Worm (Caenorhabditis elegans): Measurements from ENCODE around the gene ttb-1.

The ttb-1 gene

ce11 chrV:123513-123912, 33.1 kb upstream of the ttb-1 start:
- TF ChIP-seq skn-1 (tag; optimal IDR thresholded peaks at IDR 0.05) (peak; percentile 39), aha-1 (tag; optimal IDR thresholded peaks at IDR 0.05) (no peak), elt-2 (tag; optimal IDR thresholded peaks at IDR 0.05) (peak; percentile 13), nhr-71 (tag; optimal IDR thresholded peaks at IDR 0.05) (peak; percentile 5), fos-1 (tag; optimal IDR thresholded peaks at IDR 0.05) (no peak), unc-130 (tag; optimal IDR thresholded peaks at IDR 0.05) (no peak), snu-23 (GFP tag; optimal IDR thresholded peaks at IDR 0.05) (no peak), nhr-77 (tag; optimal IDR thresholded peaks at IDR 0.05) (no peak), lsy-2 (tag; optimal IDR thresholded peaks at IDR 0.05) (peak in 1 of 2 experiments; percentile 21), zip-4 (GFP tag; optimal IDR thresholded peaks at IDR 0.05) (peak; percentile 69)

- no peak for TF ChIP-seq lin-13 (GFP tag; optimal IDR thresholded peaks at IDR 0.05)
- no peak for TF ChIP-seq zip-4 (GFP tag; optimal IDR thresholded peaks at IDR 0.05)
- no peak for TF ChIP-seq efl-1 (optimal IDR thresholded peaks at IDR 0.05)
- peak in 1 of 2 experiments; percentile 75 for TF ChIP-seq efl-1 (GFP tag; optimal IDR thresholded peaks at IDR 0.05 in 1 of 2)
Observed at ce11 chrV:123915-124314, 32.7 kb upstream of the ttb-1 start.

ce11 chrV:126610-127009, 30.0 kb upstream of the ttb-1 start, which contains the start of gene W03F9.1:
W03F9.1 (minus strand) TSS chrV:126718.
- TF ChIP-seq hlh-17 (GFP tag; optimal IDR thresholded peaks at IDR 0.05; ENCODE audit: borderline replicate concordance) (no peak), lin-39 (tag; optimal IDR thresholded peaks at IDR 0.05) (peak; percentile 77), C16A3.4 (tag; optimal IDR thresholded peaks at IDR 0.05) (peak; percentile 21), nhr-85 (tag) (peak; percentile 33), isw-1 (GFP tag; IDR thresholded peaks at IDR 0.05) (peak; percentile 62), xbp-1 (tag; optimal IDR thresholded peaks at IDR 0.05) (peak; percentile 69), ztf-11 (tag; optimal IDR thresholded peaks at IDR 0.05) (no peak), mab-9 (GFP tag; IDR thresholded peaks at IDR 0.05) (no peak), egl-13 (tag; optimal IDR thresholded peaks at IDR 0.05) (peak; percentile 69), dpl-1 (GFP tag; optimal IDR thresholded peaks at IDR 0.05) (peak; percentile 42 to 70 (median 64)), F16B12.6 (tag; optimal IDR thresholded peaks at IDR 0.05) (peak; percentile 96), nhr-47 (tag; optimal IDR thresholded peaks at IDR 0.05) (peak; percentile 85), snpc-4 (tag; optimal IDR thresholded peaks at IDR 0.05) (peak; percentile 67), nhr-90 (tag; optimal IDR thresholded peaks at IDR 0.05; ENCODE audit: poor library complexity) (peak; percentile 73), mep-1 (tag; optimal IDR thresholded peaks at IDR 0.05) (peak; percentile 96), ces-1 (GFP tag; optimal IDR thresholded peaks at IDR 0.05) (no peak), pax-3 (tag; optimal IDR thresholded peaks at IDR 0.05) (peak; percentile 7), irx-1 (tag; optimal IDR thresholded peaks at IDR 0.05) (peak; percentile 83), sox-4 (tag; optimal IDR thresholded peaks at IDR 0.05) (peak; percentile 50), grh-1 (GFP tag; IDR thresholded peaks at IDR 0.05) (0 out of 2 replicates have a peak, but pooled peaks have one; percentile 17), rnt-1 (tag; optimal IDR thresholded peaks at IDR 0.05) (peak; percentile 53), efl-1 (optimal IDR thresholded peaks at IDR 0.05) (peak; percentile 45 to 65), efl-1 (GFP tag; optimal IDR thresholded peaks at IDR 0.05 in 1 of 2) (peak; percentile 73 to 95), ceh-8 (GFP tag; optimal IDR thresholded peaks at IDR 0.05) (peak; percentile 78), skn-1 (tag; optimal IDR thresholded peaks at IDR 0.05) (peak; percentile 69), lsy-2 (tag; optimal IDR thresholded peaks at IDR 0.05) (peak; percentile 59 to 79), ztf-4 (tag; optimal IDR thresholded peaks at IDR 0.05) (no peak), ceh-63 (GFP tag; optimal IDR thresholded peaks at IDR 0.05) (no peak), nhr-76 (tag; optimal IDR thresholded peaks at IDR 0.05) (no peak), unc-130 (tag; optimal IDR thresholded peaks at IDR 0.05) (peak; percentile 65), egl-27 (tag; optimal IDR thresholded peaks at IDR 0.05) (no peak), C04F5.9 (tag; optimal IDR thresholded peaks at IDR 0.05) (peak; percentile 55), ama-1 (optimal IDR thresholded peaks at IDR 0.05) (no peak), ceh-82 (tag; optimal IDR thresholded peaks at IDR 0.05) (peak in 2 of 3 experiments; percentile 57 to 60), dsc-1 (tag; optimal IDR thresholded peaks at IDR 0.05) (peak; percentile 85), fkh-8 (tag; optimal IDR thresholded peaks at IDR 0.05) (peak; percentile 48), nhr-20 (tag; optimal IDR thresholded peaks at IDR 0.05) (peak; percentile 69), tbx-2 (tag; optimal IDR thresholded peaks at IDR 0.05) (peak; percentile 69), lin-14 (GFP tag; optimal IDR thresholded peaks at IDR 0.05) (no peak), blmp-1 (tag; optimal IDR thresholded peaks at IDR 0.05) (peak; percentile 37), snu-23 (GFP tag; optimal IDR thresholded peaks at IDR 0.05) (peak; percentile 78), fkh-4 (tag; optimal IDR thresholded peaks at IDR 0.05; ENCODE audit: borderline replicate concordance) (peak; percentile 30)

Data from whole organism, L1 larva.